Worm (Caenorhabditis elegans): ENCODE results near the gene T12E12.6.

- TF ChIP-seq him-1 (tag; optimal IDR thresholded peaks at IDR 0.05) (no peak), dao-5 (tag; optimal IDR thresholded peaks at IDR 0.05) (no peak), W03F9.2 (tag; optimal IDR thresholded peaks at IDR 0.05) (no peak)
Measured at ce11 chrIV:5582760-5583159, 8.8 kb upstream of the T12E12.6 start.

Measured in whole organism, L4/young adult.